Fruit fly (Drosophila melanogaster): ENCODE measurements around the gene mxc.

mxc gene

dm6 chrX:9190555-9191184, 52.6 kb downstream of the mxc start, which contains the start of gene CG12115:
Gene CG12115, minus strand, starts transcription at chrX:9190605.
- no peak for TF ChIP-seq Dfd (GFP tag; optimal IDR thresholded peaks at IDR 0.05)
- TF ChIP-seq jim (GFP tag; optimal IDR thresholded peaks at IDR 0.05): no peak
- no peak for TF ChIP-seq rgr (GFP tag; optimal IDR thresholded peaks at IDR 0.05)
- no peak for TF ChIP-seq pan (optimal IDR thresholded peaks at IDR 0.05)
- TF ChIP-seq sv (GFP tag; optimal IDR thresholded peaks at IDR 0.05): no peak
- no peak for TF ChIP-seq Hnf4 (GFP tag; optimal IDR thresholded peaks at IDR 0.05)

dm6 chrX:9187429-9187828, 55.8 kb downstream of the mxc start:
- TF ChIP-seq ey (GFP tag; optimal IDR thresholded peaks at IDR 0.05) (no peak), jim (GFP tag; optimal IDR thresholded peaks at IDR 0.05) (no peak), dsf (GFP tag; optimal IDR thresholded peaks at IDR 0.05; ENCODE audit: borderline replicate concordance) (no peak), Dfd (GFP tag; optimal IDR thresholded peaks at IDR 0.05) (no peak), dmrt93B (GFP tag; optimal IDR thresholded peaks at IDR 0.05) (no peak), Hnf4 (GFP tag; optimal IDR thresholded peaks at IDR 0.05) (no peak), h (GFP tag; optimal IDR thresholded peaks at IDR 0.05) (no peak), fru (GFP tag; optimal IDR thresholded peaks at IDR 0.05) (no peak), lola (GFP tag; optimal IDR thresholded peaks at IDR 0.05) (no peak), woc (GFP tag; optimal IDR thresholded peaks at IDR 0.05) (no peak), Jra (GFP tag; optimal IDR thresholded peaks at IDR 0.05) (no peak), Sp1 (GFP tag; optimal IDR thresholded peaks at IDR 0.05) (no peak)
